Fruit fly (Drosophila melanogaster) whole organism, embryonic: ENCODE measurements around the gene CG17154.

Experiments used
- Atf6 ChIP-seq: fragments of 200-800 bp; sonication (Bioruptor generic); IDR thresholded peaks from 2 replicates; pipeline ENCODE4 v1.3.6; 2022; ENCODE audit warnings: missing biosample characterization, missing genetic modification characterization
- Bdp1 ChIP-seq: fragments of 200-800 bp; sonication (Bioruptor generic); optimal IDR thresholded peaks from 3 replicates; lab custom pipeline; 2016; ENCODE audit warnings: missing biosample characterization, missing genetic modification characterization
- Bgb ChIP-seq: fragments of 200-800 bp; sonication (Bioruptor generic); IDR thresholded peaks from 2 replicates; pipeline ENCODE4 v1.3.6; 2022; ENCODE audit warnings: missing biosample characterization, missing genetic modification characterization; ENCODE audit not compliant: partially characterized antibody
- CG11456 ChIP-seq: fragments of 200-800 bp; sonication (Bioruptor generic); IDR thresholded peaks from 3 replicates; pipeline ENCODE4 v1.3.6; 2022; ENCODE audit warnings: missing biosample characterization, missing genetic modification characterization
- CG14441 ChIP-seq: fragments of 200-800 bp; sonication (Bioruptor generic); IDR thresholded peaks from 2 replicates; pipeline ENCODE4 v1.3.6; 2022; ENCODE audit warnings: missing biosample characterization, missing genetic modification characterization
- CG15696 ChIP-seq: fragments of 200-800 bp; sonication (Bioruptor generic); optimal IDR thresholded peaks from 2 replicates; lab custom pipeline; 2019; ENCODE audit warnings: missing biosample characterization, mild to moderate bottlenecking, missing genetic modification characterization, moderate library complexity
- CG16779 ChIP-seq: fragments of 200-800 bp; sonication (Bioruptor generic); IDR thresholded peaks from 2 replicates; pipeline ENCODE4 v1.3.6; 2022; ENCODE audit warnings: missing biosample characterization, missing genetic modification characterization
- CG17359 ChIP-seq: fragments of 200-800 bp; sonication (Bioruptor generic); optimal IDR thresholded peaks from 3 replicates; lab custom pipeline; 2018; ENCODE audit warnings: missing biosample characterization, mild to moderate bottlenecking, missing genetic modification characterization, moderate library complexity
- CG18599 ChIP-seq: fragments of 200-800 bp; sonication (Bioruptor generic); optimal IDR thresholded peaks from 3 replicates; lab custom pipeline; 2017; ENCODE audit warnings: missing biosample characterization, missing genetic modification characterization, mild to moderate bottlenecking, moderate library complexity, missing genetic modification reagents
- CG2712 ChIP-seq: fragments of 200-800 bp; optimal IDR thresholded peaks from 3 replicates; lab custom pipeline; 2019; ENCODE audit warnings: missing biosample characterization, mild to moderate bottlenecking, missing genetic modification characterization, moderate library complexity
- CG34224 ChIP-seq: fragments of 200-800 bp; sonication (Bioruptor generic); IDR thresholded peaks from 3 replicates; pipeline ENCODE4 v1.3.6; 2022; ENCODE audit warnings: missing biosample characterization, missing genetic modification characterization; ENCODE audit not compliant: partially characterized antibody
- CG4424 ChIP-seq: fragments of 200-800 bp; sonication (Bioruptor generic); optimal IDR thresholded peaks from 3 replicates; lab custom pipeline; 2016; ENCODE audit warnings: missing biosample characterization, missing genetic modification characterization
- CG6854 ChIP-seq: fragments of 200-800 bp; sonication (Bioruptor generic); optimal IDR thresholded peaks from 3 replicates; lab custom pipeline; 2017; ENCODE audit warnings: missing biosample characterization, mild to moderate bottlenecking, missing genetic modification characterization
- CG7556 ChIP-seq: fragments of 200-800 bp; sonication (Bioruptor generic); optimal IDR thresholded peaks from 2 replicates; lab custom pipeline; 2017; ENCODE audit warnings: missing biosample characterization, mild to moderate bottlenecking, missing genetic modification characterization
- CG7786 ChIP-seq: fragments of 200-800 bp; sonication (Bioruptor generic); optimal IDR thresholded peaks from 2 replicates; lab custom pipeline; 2016; ENCODE audit warnings: missing biosample characterization, missing genetic modification characterization
- CG9797 ChIP-seq: fragments of 200-800 bp; sonication (Bioruptor generic); optimal IDR thresholded peaks from 3 replicates; lab custom pipeline; 2018; ENCODE audit warnings: missing biosample characterization, mild to moderate bottlenecking, missing genetic modification characterization
- Chrac-16 ChIP-seq: fragments of 200-800 bp; sonication (Bioruptor generic); optimal IDR thresholded peaks from 3 replicates; lab custom pipeline; 2016; ENCODE audit warnings: missing biosample characterization, missing genetic modification characterization
- CrebB ChIP-seq: fragments of 200-800 bp; sonication (Bioruptor generic); optimal IDR thresholded peaks from 3 replicates; lab custom pipeline; 2018; ENCODE audit warnings: missing biosample characterization, mild to moderate bottlenecking, missing genetic modification characterization
- E2f1 ChIP-seq: fragments of 200-800 bp; sonication (Bioruptor generic); IDR thresholded peaks from 2 replicates; pipeline ENCODE4 v1.3.6; 2022; ENCODE audit warnings: missing biosample characterization, missing genetic modification characterization
- Eip74EF ChIP-seq, 2 experiments: fragments of 200-800 bp in 1 of 2; fragments of >200 bp in 1 of 2; sonication (Bioruptor generic) in 1 of 2; optimal IDR thresholded peaks; 2 replicates each; lab custom pipeline; 2017 to 2019; ENCODE audit warnings: missing biosample characterization in 2 of 2, missing genetic modification characterization in 2 of 2, mild to moderate bottlenecking in 1 of 2, moderate library complexity in 1 of 2
- Fer1 ChIP-seq: fragments of 200-800 bp; sonication (Bioruptor generic); optimal IDR thresholded peaks from 2 replicates; lab custom pipeline; 2017; ENCODE audit warnings: missing biosample characterization, mild to moderate bottlenecking, missing genetic modification characterization
- Jarid2 ChIP-seq: fragments of 200-800 bp; sonication (Bioruptor generic); optimal IDR thresholded peaks from 3 replicates; lab custom pipeline; 2017; ENCODE audit warnings: mild to moderate bottlenecking, missing biosample characterization, missing genetic modification reagents, missing genetic modification characterization
- MBD-R2 ChIP-seq: fragments of 200-800 bp; sonication (Bioruptor generic); IDR thresholded peaks from 2 replicates; pipeline ENCODE4 v1.3.6; 2022; ENCODE audit warnings: missing biosample characterization, missing genetic modification characterization
- Meics ChIP-seq: fragments of 200-800 bp; sonication (Bioruptor generic); optimal IDR thresholded peaks from 2 replicates; lab custom pipeline; 2017; ENCODE audit warnings: missing biosample characterization, mild to moderate bottlenecking, missing genetic modification characterization
- Stat92E ChIP-seq, 3 experiments: fragments of >200 bp in 2 of 3; fragments of 200-800 bp in 1 of 3; sonication (Bioruptor generic) in 1 of 3; optimal IDR thresholded peaks; 2 replicates each; lab custom pipeline; 2017 to 2019; ENCODE audit warnings: missing biosample characterization in 3 of 3, missing genetic modification characterization in 3 of 3, mild to moderate bottlenecking in 1 of 3, moderate library complexity in 1 of 3
- TFAM ChIP-seq: fragments of 200-800 bp; sonication (Bioruptor generic); optimal IDR thresholded peaks from 2 replicates; lab custom pipeline; 2017; ENCODE audit warnings: missing biosample characterization, missing genetic modification characterization, inconsistent platforms
- Taf1 ChIP-seq: fragments of 200-800 bp; sonication (Bioruptor generic); IDR thresholded peaks from 2 replicates; pipeline ENCODE4 v1.3.6; 2022; ENCODE audit warnings: missing biosample characterization, missing genetic modification characterization
- Trl ChIP-seq, 3 experiments: fragments of >200 bp in 2 of 3; fragments of 200-800 bp in 1 of 3; sonication (Bioruptor generic) in 1 of 3; optimal IDR thresholded peaks; 2 replicates in 1 of 3; 3 replicates in 2 of 3; lab custom pipeline; 2016 to 2017; ENCODE audit warnings: missing biosample characterization in 1 of 3, missing genetic modification characterization in 1 of 3
- ash1 ChIP-seq: fragments of 200-800 bp; sonication (Bioruptor generic); optimal IDR thresholded peaks from 2 replicates; lab custom pipeline; 2018; ENCODE audit warnings: missing biosample characterization, mild to moderate bottlenecking, missing genetic modification characterization
- ci ChIP-seq: fragments of 200-800 bp; sonication (Bioruptor generic); IDR thresholded peaks from 3 replicates; pipeline ENCODE4 v1.3.6; 2022; ENCODE audit warnings: missing biosample characterization, missing genetic modification characterization
- croc ChIP-seq: fragments of 200-800 bp; sonication (Bioruptor generic); conservative IDR thresholded peaks from 3 replicates; pipeline ENCODE4 v1.3.6; 2022; ENCODE audit warnings: missing biosample characterization, missing genetic modification characterization
- dpn ChIP-seq, 2 experiments: fragments of 200-800 bp; sonication (Bioruptor generic); optimal IDR thresholded peaks; 3 replicates each; lab custom pipeline; 2016; ENCODE audit warnings: missing biosample characterization in 2 of 2, missing genetic modification characterization in 2 of 2
- gce ChIP-seq: fragments of 200-800 bp; sonication (Bioruptor generic); IDR thresholded peaks from 3 replicates; pipeline ENCODE4 v1.3.6; 2022; ENCODE audit warnings: missing biosample characterization, missing genetic modification characterization
- gsb-n ChIP-seq: fragments of 200-800 bp; sonication (Bioruptor generic); optimal IDR thresholded peaks from 3 replicates; lab custom pipeline; 2018; ENCODE audit warnings: missing biosample characterization, mild to moderate bottlenecking, missing genetic modification characterization
- hb ChIP-seq: fragments of 200-800 bp; sonication (Bioruptor generic); IDR thresholded peaks from 3 replicates; pipeline ENCODE4 v1.3.6; 2022; ENCODE audit warnings: missing biosample characterization, missing genetic modification characterization; ENCODE audit not compliant: partially characterized antibody
- her ChIP-seq: fragments of 200-800 bp; sonication (Bioruptor generic); optimal IDR thresholded peaks from 2 replicates; lab custom pipeline; 2016; ENCODE audit warnings: missing biosample characterization, missing genetic modification characterization
- hkb ChIP-seq, 2 experiments: fragments of 200-800 bp in 1 of 2; fragments of >200 bp in 1 of 2; sonication (Bioruptor generic) in 1 of 2; IDR thresholded peaks in 1 of 2; optimal IDR thresholded peaks in 1 of 2; 2 replicates each; pipeline versions ENCODE4 v1.3.6 to Lab custom; 2017 to 2022; ENCODE audit warnings: missing biosample characterization in 1 of 2, missing genetic modification characterization in 1 of 2
- hth ChIP-seq: fragments of >200 bp; optimal IDR thresholded peaks from 2 replicates; lab custom pipeline; 2017; ENCODE audit warnings: inconsistent platforms
- lola ChIP-seq, 3 experiments: fragments of >200 bp in 2 of 3; fragments of 200-800 bp in 1 of 3; sonication (Bioruptor generic) in 1 of 3; optimal IDR thresholded peaks; 2 replicates each; lab custom pipeline; 2017 to 2019; ENCODE audit warnings: missing biosample characterization in 3 of 3, missing genetic modification characterization in 3 of 3, mild to moderate bottlenecking in 1 of 3, moderate library complexity in 1 of 3
- pan ChIP-seq, 4 experiments: fragments of >200 bp in 3 of 4; fragments of 200-800 bp in 1 of 4; sonication (Bioruptor generic) in 1 of 4; optimal IDR thresholded peaks in 3 of 4; IDR thresholded peaks in 1 of 4; 2 replicates each; pipeline versions ENCODE4 v1.3.6 to Lab custom; 2017 to 2022; ENCODE audit warnings: missing biosample characterization in 2 of 4, missing genetic modification characterization in 2 of 4, mixed read lengths in 1 of 4
- prd ChIP-seq, 3 experiments: fragments of >200 bp in 2 of 3; fragments of 200-800 bp in 1 of 3; sonication (Bioruptor generic) in 1 of 3; optimal IDR thresholded peaks in 2 of 3; IDR thresholded peaks in 1 of 3; 2 replicates in 2 of 3; 3 replicates in 1 of 3; pipeline versions ENCODE4 v1.3.6 to Lab custom; 2017 to 2022; ENCODE audit warnings: missing biosample characterization in 1 of 3, missing genetic modification characterization in 1 of 3
- run ChIP-seq: fragments of 200-800 bp; sonication (Bioruptor generic); optimal IDR thresholded peaks from 3 replicates; lab custom pipeline; 2018; ENCODE audit warnings: missing biosample characterization, mild to moderate bottlenecking, missing genetic modification characterization
- slp2 ChIP-seq: fragments of 200-800 bp; sonication (Bioruptor generic); optimal IDR thresholded peaks from 2 replicates; lab custom pipeline; 2016; ENCODE audit warnings: missing biosample characterization, missing genetic modification characterization
- tx ChIP-seq: fragments of 200-800 bp; sonication (Bioruptor generic); optimal IDR thresholded peaks from 2 replicates; lab custom pipeline; 2016; ENCODE audit warnings: missing biosample characterization, missing genetic modification characterization
- wor ChIP-seq: fragments of 200-800 bp; sonication (Bioruptor generic); IDR thresholded peaks from 2 replicates; pipeline ENCODE4 v1.3.6; 2022; ENCODE audit warnings: missing biosample characterization, missing genetic modification characterization

CG17154 gene

dm6 chr3L:12111081-12111958 is 22.9 kb downstream of the CG17154 start (continued):
- TF ChIP-seq ci (GFP tag; lab: Robert Waterston, UW) (no peak), Chrac-16 (GFP tag; lab: Kevin White, UChicago) (peak; percentile 78), gce (GFP tag; lab: Robert Waterston, UW) (peak; percentile 69; the same call in 2 of the 3 replicates), Atf6 (GFP tag; lab: Robert Waterston, UW) (peak; percentile 44; the same call in 1 of the 2 replicates), TFAM (GFP tag; lab: Kevin White, UChicago) (no peak), Bdp1 (GFP tag; lab: Kevin White, UChicago) (no peak), tx (GFP tag; lab: Kevin White, UChicago) (no peak), Fer1 (GFP tag; lab: Kevin White, UChicago) (peak; percentile 67), dpn (GFP tag; optimal IDR thresholded peaks at IDR 0.05; lab: Kevin White, UChicago) (peak in 1 of 2 experiments; percentile 68), pan (optimal IDR thresholded peaks at IDR 0.05; lab: Kevin White, UChicago) (no peak), pan (GFP tag; optimal IDR thresholded peaks at IDR 0.05 in 1 of 2, IDR thresholded peaks at IDR 0.05 in 1 of 2) (peak in 1 of 2 experiments; percentile 76), her (GFP tag; lab: Kevin White, UChicago) (no peak), MBD-R2 (0 out of 2 replicates have a peak, but pooled peaks have one; percentile 11), CG18599 (no peak), lola (GFP tag; optimal IDR thresholded peaks at IDR 0.05; lab: Kevin White, UChicago) (peak in 1 of 3 experiments; percentile 98), CG7556 (peak; percentile 89), CG9797 (GFP tag; lab: Kevin White, UChicago) (no peak), CG6854 (GFP tag; lab: Kevin White, UChicago) (peak; percentile 14), CG4424 (GFP tag; lab: Kevin White, UChicago) (peak; percentile 80), CG16779 (GFP tag; lab: Robert Waterston, UW) (no peak), hkb (optimal IDR thresholded peaks at IDR 0.05; lab: Kevin White, UChicago) (no peak), hkb (GFP tag; IDR thresholded peaks at IDR 0.05; lab: Robert Waterston, UW) (0 out of 2 replicates have a peak, but pooled peaks have one; percentile 34), Meics (GFP tag; lab: Kevin White, UChicago) (peak; percentile 82), CG15696 (tag; lab: Kevin White, UChicago) (peak; percentile 79), CrebB (tag; lab: Kevin White, UChicago) (peak; percentile 45), Bgb (GFP tag; lab: Robert Waterston, UW) (no peak), CG2712 (tag; lab: Kevin White, UChicago) (peak; percentile 97), E2f1 (GFP tag; lab: Robert Waterston, UW) (peak; percentile 82), CG14441 (GFP tag; lab: Robert Waterston, UW) (peak; percentile 34; the same call in 1 of the 2 replicates), CG17359 (tag; lab: Kevin White, UChicago) (peak; percentile 88), ash1 (GFP tag; lab: Kevin White, UChicago) (no peak), CG34224 (GFP tag; lab: Robert Waterston, UW) (no peak), croc (GFP tag; lab: Robert Waterston, UW) (peak; percentile 76), Jarid2 (GFP tag; lab: Kevin White, UChicago) (peak; percentile 9), slp2 (GFP tag; lab: Kevin White, UChicago) (peak; percentile 35), prd (optimal IDR thresholded peaks at IDR 0.05; lab: Kevin White, UChicago) (no peak), prd (GFP tag; IDR thresholded peaks at IDR 0.05; lab: Robert Waterston, UW) (peak; percentile 71), hth (lab: Kevin White, UChicago) (no peak), Stat92E (GFP tag; optimal IDR thresholded peaks at IDR 0.05; lab: Kevin White, UChicago) (peak in 1 of 3 experiments; percentile 72), Taf1 (no peak), run (peak; percentile 78), CG7786 (GFP tag; lab: Kevin White, UChicago) (no peak), wor (GFP tag; lab: Robert Waterston, UW) (peak; percentile 66), Eip74EF (GFP tag; optimal IDR thresholded peaks at IDR 0.05; lab: Kevin White, UChicago) (peak in 1 of 2 experiments; percentile 82), gsb-n (tag; lab: Kevin White, UChicago) (peak; percentile 88), Trl (optimal IDR thresholded peaks at IDR 0.05; lab: Kevin White, UChicago) (peak; percentile 53 to 75), Trl (GFP tag; optimal IDR thresholded peaks at IDR 0.05; lab: Kevin White, UChicago) (peak; percentile 25), hb (GFP tag; lab: Robert Waterston, UW) (no peak), CG11456 (GFP tag; lab: Robert Waterston, UW) (no peak)
